ENCODE assay signal across 1 fruit fly cellular context in genomic region chrX:16385942-16386392, dm6.
TF ChIP-seq lines count a peak whose summit lies in the region.

No protein-coding gene starts in this region.

TF ChIP-seq in whole organism, embryonic, 481 proteins besides CTCF, POLR2A, EP300 and RAD21 (continued from another document and continues in another):
- TF ChIP-seq org-1 (GFP tag; optimal IDR thresholded peaks at IDR 0.05; lab: Kevin White, UChicago) = peak; percentile 47
- TF ChIP-seq btn (GFP tag; optimal IDR thresholded peaks at IDR 0.05; lab: Kevin White, UChicago) = no peak
- TF ChIP-seq ftz-f1 (GFP tag; optimal IDR thresholded peaks at IDR 0.05; lab: Kevin White, UChicago) = no peak
- TF ChIP-seq Nf-YB (GFP tag; optimal IDR thresholded peaks at IDR 0.05; lab: Kevin White, UChicago) = no peak
- peak; percentile 25 for TF ChIP-seq CG6854 (GFP tag; optimal IDR thresholded peaks at IDR 0.05; lab: Kevin White, UChicago)
- TF ChIP-seq Fer1 (GFP tag; optimal IDR thresholded peaks at IDR 0.05; lab: Kevin White, UChicago) = peak; percentile 51
- no peak for TF ChIP-seq CG31388 (GFP tag; optimal IDR thresholded peaks at IDR 0.05; lab: Kevin White, UChicago)
- peak; percentile 19 for TF ChIP-seq nerfin-1 (tag; optimal IDR thresholded peaks at IDR 0.05; lab: Kevin White, UChicago)
- TF ChIP-seq NC2β (GFP tag; optimal IDR thresholded peaks at IDR 0.05; lab: Kevin White, UChicago) = no peak
- no peak for TF ChIP-seq klu (GFP tag; IDR thresholded peaks at IDR 0.05; lab: Robert Waterston, UW)
- no peak for TF ChIP-seq abd-A (tag; optimal IDR thresholded peaks at IDR 0.05; lab: Kevin White, UChicago)
- no peak for TF ChIP-seq mam (GFP tag; optimal IDR thresholded peaks at IDR 0.05; lab: Kevin White, UChicago)
- TF ChIP-seq CG12299 (tag; optimal IDR thresholded peaks at IDR 0.05; lab: Kevin White, UChicago) = no peak
- no peak for TF ChIP-seq wor (GFP tag; IDR thresholded peaks at IDR 0.05; lab: Robert Waterston, UW)
- no peak for TF ChIP-seq Awh (GFP tag; IDR thresholded peaks at IDR 0.05; lab: Robert Waterston, UW)
- no peak for TF ChIP-seq CG9215 (GFP tag; IDR thresholded peaks at IDR 0.05; lab: Robert Waterston, UW)
- TF ChIP-seq HLHmδ (GFP tag; optimal IDR thresholded peaks at IDR 0.05; lab: Kevin White, UChicago) = no peak
- TF ChIP-seq Dbx (GFP tag; IDR thresholded peaks at IDR 0.05; lab: Robert Waterston, UW) = no peak
- TF ChIP-seq Trl (optimal IDR thresholded peaks at IDR 0.05; lab: Kevin White, UChicago) = no peak
- peak; percentile 11 for TF ChIP-seq Trl (GFP tag; optimal IDR thresholded peaks at IDR 0.05; lab: Kevin White, UChicago)
- no peak for TF ChIP-seq CG8359 (GFP tag; optimal IDR thresholded peaks at IDR 0.05; lab: Kevin White, UChicago; ENCODE audit: borderline replicate concordance)
- TF ChIP-seq Mes4 (GFP tag; optimal IDR thresholded peaks at IDR 0.05; lab: Kevin White, UChicago) = no peak
- TF ChIP-seq CG11723 (GFP tag; optimal IDR thresholded peaks at IDR 0.05; lab: Kevin White, UChicago) = peak; percentile 7
- TF ChIP-seq CG14014 (GFP tag; IDR thresholded peaks at IDR 0.05; lab: Robert Waterston, UW) = no peak
- TF ChIP-seq BEAF-32 (GFP tag; optimal IDR thresholded peaks at IDR 0.05; lab: Kevin White, UChicago) = no peak
- TF ChIP-seq Hr3 (GFP tag; optimal IDR thresholded peaks at IDR 0.05; lab: Kevin White, UChicago) = peak; percentile 23
- TF ChIP-seq CG2129 (GFP tag; IDR thresholded peaks at IDR 0.05; lab: Robert Waterston, UW; ENCODE audit: partially characterized antibody) = no peak
- TF ChIP-seq Vsx1 (GFP tag; optimal IDR thresholded peaks at IDR 0.05; lab: Kevin White, UChicago) = no peak
- peak; percentile 86 for TF ChIP-seq Med (GFP tag; lab: Kevin White, UChicago)
- TF ChIP-seq grn (GFP tag; optimal IDR thresholded peaks at IDR 0.05; lab: Kevin White, UChicago) = no peak
- peak; percentile 38 for TF ChIP-seq CG12104 (GFP tag; optimal IDR thresholded peaks at IDR 0.05; lab: Kevin White, UChicago)
- no peak for TF ChIP-seq CG4404 (GFP tag; IDR thresholded peaks at IDR 0.05; lab: Robert Waterston, UW)
- peak; percentile 21 for TF ChIP-seq Sox102F (GFP tag; optimal IDR thresholded peaks at IDR 0.05; lab: Kevin White, UChicago)
- TF ChIP-seq BtbVII (GFP tag; optimal IDR thresholded peaks at IDR 0.05; lab: Kevin White, UChicago) = peak; percentile 14
- peak; percentile 29 for TF ChIP-seq CG2875 (GFP tag; optimal IDR thresholded peaks at IDR 0.05; lab: Kevin White, UChicago)
- no peak for TF ChIP-seq CG15696 (tag; optimal IDR thresholded peaks at IDR 0.05; lab: Kevin White, UChicago)
- TF ChIP-seq CG8290 (GFP tag; optimal IDR thresholded peaks at IDR 0.05; lab: Kevin White, UChicago) = no peak
- TF ChIP-seq CG8290 (tag; optimal IDR thresholded peaks at IDR 0.05; lab: Kevin White, UChicago) = no peak
- TF ChIP-seq Adf1 (GFP tag; IDR thresholded peaks at IDR 0.05; lab: Robert Waterston, UW) = no peak
- 0 out of 2 replicates have a peak, but pooled peaks have one; percentile 22 for TF ChIP-seq vvl (GFP tag; IDR thresholded peaks at IDR 0.05; lab: Robert Waterston, UW)
- TF ChIP-seq odd (GFP tag; optimal IDR thresholded peaks at IDR 0.05; lab: Kevin White, UChicago) = peak; percentile 34
- TF ChIP-seq Bteb2 (GFP tag; optimal IDR thresholded peaks at IDR 0.05; lab: Kevin White, UChicago) = no peak
- no peak for TF ChIP-seq CG17186 (GFP tag; optimal IDR thresholded peaks at IDR 0.05; lab: Kevin White, UChicago)
- TF ChIP-seq en (GFP tag; optimal IDR thresholded peaks at IDR 0.05; lab: Kevin White, UChicago) = no peak
- peak; percentile 17; the same call in 1 of the 2 replicates for TF ChIP-seq CG6689 (GFP tag; IDR thresholded peaks at IDR 0.05; lab: Robert Waterston, UW)
- no peak for TF ChIP-seq CG3407 (GFP tag; optimal IDR thresholded peaks at IDR 0.05; lab: Kevin White, UChicago)
- TF ChIP-seq shn (GFP tag; optimal IDR thresholded peaks at IDR 0.05; lab: Kevin White, UChicago) = no peak
- TF ChIP-seq Xbp1 (GFP tag; optimal IDR thresholded peaks at IDR 0.05; lab: Kevin White, UChicago) = peak; percentile 1
- no peak for TF ChIP-seq CG32772 (GFP tag; IDR thresholded peaks at IDR 0.05; lab: Robert Waterston, UW)
- TF ChIP-seq CG2678 (tag; optimal IDR thresholded peaks at IDR 0.05; lab: Kevin White, UChicago) = peak; percentile 68
- TF ChIP-seq CG31224 (GFP tag; IDR thresholded peaks at IDR 0.05; lab: Robert Waterston, UW) = 0 out of 2 replicates have a peak, but pooled peaks have one; percentile 10
- no peak for TF ChIP-seq D (optimal IDR thresholded peaks at IDR 0.05; lab: Kevin White, UChicago)
- peak; percentile 18 for TF ChIP-seq D (GFP tag; optimal IDR thresholded peaks at IDR 0.05; lab: Kevin White, UChicago)
- TF ChIP-seq lbe (GFP tag; optimal IDR thresholded peaks at IDR 0.05; lab: Kevin White, UChicago) = no peak
- TF ChIP-seq Hand (GFP tag; optimal IDR thresholded peaks at IDR 0.05; lab: Kevin White, UChicago) = peak; percentile 42
- TF ChIP-seq sna (GFP tag; IDR thresholded peaks at IDR 0.05; lab: Robert Waterston, UW; ENCODE audit: partially characterized antibody) = no peak
- TF ChIP-seq Ets65A (GFP tag; lab: Kevin White, UChicago) = no peak
- TF ChIP-seq bcd (GFP tag; optimal IDR thresholded peaks at IDR 0.05; lab: Kevin White, UChicago) = peak; percentile 35
- no peak for TF ChIP-seq pnt (GFP tag; optimal IDR thresholded peaks at IDR 0.05; lab: Kevin White, UChicago)
- no peak for TF ChIP-seq TFAM (GFP tag; optimal IDR thresholded peaks at IDR 0.05; lab: Kevin White, UChicago)
- peak; percentile 28 for TF ChIP-seq CG9437 (GFP tag; optimal IDR thresholded peaks at IDR 0.05; lab: Kevin White, UChicago)
- no peak for TF ChIP-seq CG8478 (optimal IDR thresholded peaks at IDR 0.05; lab: Kevin White, UChicago)
- no peak for TF ChIP-seq ab (GFP tag; optimal IDR thresholded peaks at IDR 0.05; lab: Kevin White, UChicago)
- no peak for TF ChIP-seq CG7963 (GFP tag; IDR thresholded peaks at IDR 0.05; lab: Robert Waterston, UW; ENCODE audit: partially characterized antibody)
- TF ChIP-seq dpn (GFP tag; optimal IDR thresholded peaks at IDR 0.05; lab: Kevin White, UChicago) = peak; percentile 2 to 39
- TF ChIP-seq CG13424 (tag; optimal IDR thresholded peaks at IDR 0.05; lab: Kevin White, UChicago) = peak; percentile 35
- TF ChIP-seq CG1792 (GFP tag; optimal IDR thresholded peaks at IDR 0.05; lab: Kevin White, UChicago) = no peak
- no peak for TF ChIP-seq CG16863 (GFP tag; optimal IDR thresholded peaks at IDR 0.05; lab: Kevin White, UChicago)
- no peak for TF ChIP-seq CG7745 (tag; optimal IDR thresholded peaks at IDR 0.05; lab: Kevin White, UChicago)
- TF ChIP-seq CoRest (tag; optimal IDR thresholded peaks at IDR 0.05; lab: Kevin White, UChicago) = peak; percentile 51
- no peak for TF ChIP-seq CG30020 (tag; optimal IDR thresholded peaks at IDR 0.05; lab: Kevin White, UChicago)
- TF ChIP-seq CG15479 (GFP tag; optimal IDR thresholded peaks at IDR 0.05; lab: Kevin White, UChicago) = no peak
- TF ChIP-seq stwl (tag; optimal IDR thresholded peaks at IDR 0.05; lab: Kevin White, UChicago) = no peak
- peak; percentile 39 for TF ChIP-seq Oli (tag; optimal IDR thresholded peaks at IDR 0.05; lab: Kevin White, UChicago)
- TF ChIP-seq CG6765 (GFP tag; optimal IDR thresholded peaks at IDR 0.05; lab: Kevin White, UChicago) = peak; percentile 67
- TF ChIP-seq HLH3B (GFP tag; IDR thresholded peaks at IDR 0.05; lab: Robert Waterston, UW) = no peak
- no peak for TF ChIP-seq croc (GFP tag; conservative IDR thresholded peaks at IDR 0.05; lab: Robert Waterston, UW)
- no peak for TF ChIP-seq Stat92E (GFP tag; optimal IDR thresholded peaks at IDR 0.05; lab: Kevin White, UChicago)
- TF ChIP-seq CG9932 (GFP tag; IDR thresholded peaks at IDR 0.05; lab: Robert Waterston, UW) = peak; percentile 50
- TF ChIP-seq tup (GFP tag; optimal IDR thresholded peaks at IDR 0.05; lab: Kevin White, UChicago) = no peak
- no peak for TF ChIP-seq CG14667 (GFP tag; IDR thresholded peaks at IDR 0.05; lab: Robert Waterston, UW)
- no peak for TF ChIP-seq CG11456 (GFP tag; IDR thresholded peaks at IDR 0.05; lab: Robert Waterston, UW)
- no peak for TF ChIP-seq maf-S (GFP tag; optimal IDR thresholded peaks at IDR 0.05; lab: Kevin White, UChicago)
- no peak for TF ChIP-seq CG10321 (GFP tag; IDR thresholded peaks at IDR 0.05; lab: Robert Waterston, UW)
- no peak for TF ChIP-seq pfk (GFP tag; optimal IDR thresholded peaks at IDR 0.05; lab: Kevin White, UChicago)
- no peak for TF ChIP-seq Hey (tag; optimal IDR thresholded peaks at IDR 0.05; lab: Kevin White, UChicago)
- no peak for TF ChIP-seq gcm2 (GFP tag; optimal IDR thresholded peaks at IDR 0.05; lab: Kevin White, UChicago)
- no peak for TF ChIP-seq CG10462 (GFP tag; optimal IDR thresholded peaks at IDR 0.05; lab: Kevin White, UChicago)
- no peak for TF ChIP-seq nau (GFP tag; optimal IDR thresholded peaks at IDR 0.05; lab: Kevin White, UChicago)
- TF ChIP-seq nom (GFP tag; optimal IDR thresholded peaks at IDR 0.05; lab: Kevin White, UChicago) = no peak
- no peak for TF ChIP-seq CG10654 (GFP tag; optimal IDR thresholded peaks at IDR 0.05; lab: Kevin White, UChicago)
- TF ChIP-seq lab (GFP tag; optimal IDR thresholded peaks at IDR 0.05; lab: Kevin White, UChicago) = peak; percentile 74
- no peak for TF ChIP-seq Jarid2 (GFP tag; optimal IDR thresholded peaks at IDR 0.05; lab: Kevin White, UChicago)
- peak; percentile 20 for TF ChIP-seq CG12219 (GFP tag; optimal IDR thresholded peaks at IDR 0.05; lab: Kevin White, UChicago)
- no peak for TF ChIP-seq CG5245 (GFP tag; optimal IDR thresholded peaks at IDR 0.05; lab: Kevin White, UChicago)
- TF ChIP-seq wek (GFP tag; optimal IDR thresholded peaks at IDR 0.05; lab: Kevin White, UChicago) = no peak
- TF ChIP-seq ttk (GFP tag; IDR thresholded peaks at IDR 0.05; lab: Robert Waterston, UW) = no peak
- TF ChIP-seq sim (GFP tag; IDR thresholded peaks at IDR 0.05; lab: Robert Waterston, UW) = 0 out of 2 replicates have a peak, but pooled peaks have one; percentile 17
- TF ChIP-seq ind (GFP tag; optimal IDR thresholded peaks at IDR 0.05; lab: Kevin White, UChicago) = peak; percentile 19
- TF ChIP-seq CG1832 (GFP tag; optimal IDR thresholded peaks at IDR 0.05; lab: Kevin White, UChicago) = no peak
- no peak for TF ChIP-seq ac (GFP tag; optimal IDR thresholded peaks at IDR 0.05; lab: Kevin White, UChicago)
- TF ChIP-seq CG34422 (GFP tag; IDR thresholded peaks at IDR 0.05; lab: Robert Waterston, UW) = no peak
- peak; percentile 35 for TF ChIP-seq CG2712 (tag; optimal IDR thresholded peaks at IDR 0.05; lab: Kevin White, UChicago)
- TF ChIP-seq kay (GFP tag; optimal IDR thresholded peaks at IDR 0.05; lab: Kevin White, UChicago) = no peak
- TF ChIP-seq B-H2 (GFP tag; optimal IDR thresholded peaks at IDR 0.05; lab: Kevin White, UChicago) = peak; percentile 18
- peak; percentile 73 for TF ChIP-seq CG18599 (GFP tag; optimal IDR thresholded peaks at IDR 0.05; lab: Kevin White, UChicago)
- TF ChIP-seq CG14050 (GFP tag; IDR thresholded peaks at IDR 0.05; lab: Robert Waterston, UW) = no peak
- TF ChIP-seq CG3163 (GFP tag; optimal IDR thresholded peaks at IDR 0.05; lab: Kevin White, UChicago) = no peak
- TF ChIP-seq trh (GFP tag; optimal IDR thresholded peaks at IDR 0.05; lab: Kevin White, UChicago) = no peak
- TF ChIP-seq Six4 (GFP tag; optimal IDR thresholded peaks at IDR 0.05; lab: Kevin White, UChicago) = no peak
- no peak for TF ChIP-seq pb (GFP tag; optimal IDR thresholded peaks at IDR 0.05; lab: Kevin White, UChicago)
- no peak for TF ChIP-seq Gsc (GFP tag; IDR thresholded peaks at IDR 0.05; lab: Robert Waterston, UW)
- TF ChIP-seq eve (GFP tag; optimal IDR thresholded peaks at IDR 0.05; lab: Kevin White, UChicago) = no peak
- TF ChIP-seq zfh1 (GFP tag; IDR thresholded peaks at IDR 0.05; lab: Robert Waterston, UW) = no peak
- no peak for TF ChIP-seq CG42726 (GFP tag; IDR thresholded peaks at IDR 0.05; lab: Robert Waterston, UW; ENCODE audit: partially characterized antibody)
- no peak for TF ChIP-seq crol (GFP tag; IDR thresholded peaks at IDR 0.05; lab: Robert Waterston, UW)
- no peak for TF ChIP-seq CG30431 (GFP tag; optimal IDR thresholded peaks at IDR 0.05; lab: Kevin White, UChicago)
- TF ChIP-seq az2 (GFP tag; optimal IDR thresholded peaks at IDR 0.05; lab: Kevin White, UChicago) = no peak
- TF ChIP-seq kni (GFP tag; optimal IDR thresholded peaks at IDR 0.05; lab: Kevin White, UChicago) = no peak
- peak; percentile 6 for TF ChIP-seq pum (GFP tag; optimal IDR thresholded peaks at IDR 0.05; lab: Kevin White, UChicago)
- no peak for TF ChIP-seq Camta (GFP tag; optimal IDR thresholded peaks at IDR 0.05; lab: Kevin White, UChicago)
- TF ChIP-seq Atf6 (GFP tag; IDR thresholded peaks at IDR 0.05; lab: Robert Waterston, UW) = peak; percentile 51; the same call in 1 of the 2 replicates
- no peak for TF ChIP-seq hbn (GFP tag; IDR thresholded peaks at IDR 0.05; lab: Robert Waterston, UW; ENCODE audit: partially characterized antibody)
- peak; percentile 19; the same call in 1 of the 2 replicates for TF ChIP-seq Rfx (GFP tag; IDR thresholded peaks at IDR 0.05; lab: Robert Waterston, UW)
- TF ChIP-seq Doc3 (GFP tag; IDR thresholded peaks at IDR 0.05; lab: Robert Waterston, UW; ENCODE audit: partially characterized antibody) = no peak
- TF ChIP-seq CG12155 (GFP tag; optimal IDR thresholded peaks at IDR 0.05; lab: Kevin White, UChicago) = no peak
- no peak for TF ChIP-seq sqz (GFP tag; optimal IDR thresholded peaks at IDR 0.05; lab: Kevin White, UChicago)
- no peak for TF ChIP-seq H2.0 (GFP tag; IDR thresholded peaks at IDR 0.05; lab: Robert Waterston, UW)
- TF ChIP-seq CG12236 (GFP tag; optimal IDR thresholded peaks at IDR 0.05; lab: Kevin White, UChicago) = no peak
- TF ChIP-seq CG11696 (GFP tag; IDR thresholded peaks at IDR 0.05; lab: Robert Waterston, UW) = peak; percentile 81
- no peak for TF ChIP-seq p53 (GFP tag; optimal IDR thresholded peaks at IDR 0.05; lab: Kevin White, UChicago)
- no peak for TF ChIP-seq knrl (GFP tag; IDR thresholded peaks at IDR 0.05; lab: Robert Waterston, UW; ENCODE audit: partially characterized antibody)
- no peak for TF ChIP-seq toy (GFP tag; IDR thresholded peaks at IDR 0.05; lab: Robert Waterston, UW)
- TF ChIP-seq corto (GFP tag; optimal IDR thresholded peaks at IDR 0.05; lab: Kevin White, UChicago) = peak; percentile 21
- no peak for TF ChIP-seq ara (GFP tag; IDR thresholded peaks at IDR 0.05; lab: Robert Waterston, UW)
- TF ChIP-seq exex (tag; optimal IDR thresholded peaks at IDR 0.05; lab: Kevin White, UChicago) = peak; percentile 54
- TF ChIP-seq CG14860 (GFP tag; IDR thresholded peaks at IDR 0.05; lab: Robert Waterston, UW; ENCODE audit: partially characterized antibody) = no peak
